Worm (Caenorhabditis elegans): ENCODE measurements around the gene copz-1.

The copz-1 gene

ce11 chrII:10887097-10887496, 14.4 kb downstream of the copz-1 start:
- no peak for TF ChIP-seq rpc-1 (optimal IDR thresholded peaks at IDR 0.05)
- TF ChIP-seq rpc-1 (tag; optimal IDR thresholded peaks at IDR 0.05) = no peak
- no peak for TF ChIP-seq Y67H2A.10 (GFP tag; conservative IDR thresholded peaks at IDR 0.05)
- TF ChIP-seq cebp-1 (GFP tag; IDR thresholded peaks at IDR 0.05) = 0 out of 2 replicates have a peak, but pooled peaks have one; percentile 20
- TF ChIP-seq cebp-1 (tag; optimal IDR thresholded peaks at IDR 0.05) = peak; percentile 70

ce11 chrII:10888979-10889378, 16.3 kb downstream of the copz-1 start, which contains the start of gene ptr-8:
TSS of gene ptr-8 (plus strand) at chrII:10889279.
- no peak for TF ChIP-seq ztf-6 (GFP tag; IDR thresholded peaks at IDR 0.05)
- no peak for TF ChIP-seq sea-2 (GFP tag; IDR thresholded peaks at IDR 0.05)
- TF ChIP-seq bed-2 (GFP tag; IDR thresholded peaks at IDR 0.05) = no peak
- no peak for TF ChIP-seq fkh-3 (tag; optimal IDR thresholded peaks at IDR 0.05)
- no peak for TF ChIP-seq madf-8 (GFP tag; conservative IDR thresholded peaks at IDR 0.05)
- no peak for TF ChIP-seq Y67H2A.10 (GFP tag; conservative IDR thresholded peaks at IDR 0.05)
- TF ChIP-seq hmg-20 (GFP tag; IDR thresholded peaks at IDR 0.05) = no peak
- no peak for TF ChIP-seq lsl-1 (GFP tag; optimal IDR thresholded peaks at IDR 0.05)
- no peak for TF ChIP-seq rcor-1 (GFP tag; IDR thresholded peaks at IDR 0.05)
- no peak for TF ChIP-seq attf-3 (GFP tag; conservative IDR thresholded peaks at IDR 0.05)
- no peak for TF ChIP-seq C17E4.6 (GFP tag; IDR thresholded peaks at IDR 0.05)
- no peak for TF ChIP-seq lir-1 (GFP tag; conservative IDR thresholded peaks at IDR 0.05)

ce11 chrII:10894996-10895395, 22.3 kb downstream of the copz-1 start, which contains the start of gene sra-10:
TSS of gene sra-10 (minus strand) at chrII:10895096.
- no peak for TF ChIP-seq unc-130 (GFP tag; optimal IDR thresholded peaks at IDR 0.05)

- no peak for TF ChIP-seq pbrm-1 (GFP tag; IDR thresholded peaks at IDR 0.05)
- no peak for TF ChIP-seq lsy-27 (tag; optimal IDR thresholded peaks at IDR 0.05; ENCODE audit: borderline replicate concordance, insufficient read depth)
- no peak for TF ChIP-seq hrde-1 (tag; optimal IDR thresholded peaks at IDR 0.05; ENCODE audit: borderline replicate concordance)
- TF ChIP-seq Y53F4B.3 (GFP tag; IDR thresholded peaks at IDR 0.05) = no peak
- TF ChIP-seq ceh-58 (GFP tag; IDR thresholded peaks at IDR 0.05) = no peak
- TF ChIP-seq cebp-2 (GFP tag; IDR thresholded peaks at IDR 0.05) = no peak
- TF ChIP-seq mes-4 (tag; optimal IDR thresholded peaks at IDR 0.05) = no peak
- TF ChIP-seq ztf-18 (tag; optimal IDR thresholded peaks at IDR 0.05) = no peak
- TF ChIP-seq atf-7 (tag; optimal IDR thresholded peaks at IDR 0.05) = no peak
- TF ChIP-seq let-526 (GFP tag; IDR thresholded peaks at IDR 0.05) = no peak
- no peak for TF ChIP-seq dpl-1 (GFP tag; optimal IDR thresholded peaks at IDR 0.05)
- no peak for TF ChIP-seq lir-1 (GFP tag; conservative IDR thresholded peaks at IDR 0.05)
- no peak for TF ChIP-seq unc-130 (GFP tag; optimal IDR thresholded peaks at IDR 0.05)
- TF ChIP-seq attf-3 (GFP tag; conservative IDR thresholded peaks at IDR 0.05) = no peak
- TF ChIP-seq bed-1 (GFP tag; IDR thresholded peaks at IDR 0.05) = no peak
- TF ChIP-seq efl-1 (GFP tag; optimal IDR thresholded peaks at IDR 0.05) = no peak
- no peak for TF ChIP-seq attf-5 (GFP tag; optimal IDR thresholded peaks at IDR 0.05)
These were observed 23.3 kb downstream of the copz-1 start for ce11 chrII:10895959-10896358.

- no peak for TF ChIP-seq tbx-9 (tag; optimal IDR thresholded peaks at IDR 0.05; ENCODE audit: borderline replicate concordance)
- no peak for TF ChIP-seq gei-17 (GFP tag; optimal IDR thresholded peaks at IDR 0.05)
- no peak for TF ChIP-seq B0035.1 (tag; optimal IDR thresholded peaks at IDR 0.05)
- TF ChIP-seq lin-54 (GFP tag; optimal IDR thresholded peaks at IDR 0.05) = no peak
- TF ChIP-seq Y53G8AR.9 (GFP tag; conservative IDR thresholded peaks at IDR 0.05) = no peak
- no peak for TF ChIP-seq C06A6.2 (GFP tag; conservative IDR thresholded peaks at IDR 0.05)
- no peak for TF ChIP-seq hrde-1 (tag; optimal IDR thresholded peaks at IDR 0.05; ENCODE audit: borderline replicate concordance)
- no peak for TF ChIP-seq aptf-3 (GFP tag; IDR thresholded peaks at IDR 0.05)
- TF ChIP-seq cebp-2 (GFP tag; IDR thresholded peaks at IDR 0.05) = no peak
- TF ChIP-seq xnd-1 (tag; optimal IDR thresholded peaks at IDR 0.05) = no peak
- no peak for TF ChIP-seq ceh-58 (GFP tag; IDR thresholded peaks at IDR 0.05)
- no peak for TF ChIP-seq ceh-91 (GFP tag; IDR thresholded peaks at IDR 0.05)
- TF ChIP-seq ztf-18 (tag; optimal IDR thresholded peaks at IDR 0.05) = no peak
- no peak for TF ChIP-seq nhr-179 (tag; optimal IDR thresholded peaks at IDR 0.05)
- no peak for TF ChIP-seq F52B5.7 (tag; optimal IDR thresholded peaks at IDR 0.05)
These were observed 26.3 kb downstream of the copz-1 start for ce11 chrII:10898998-10899397.
